Fruit fly (Drosophila melanogaster) whole organism, embryonic: ENCODE results near the gene CG11858.

Experiments
- ATbp ChIP-seq: fragments of 200-800 bp; sonication (Bioruptor generic); optimal IDR thresholded peaks from 2 replicates; lab custom pipeline; 2017; ENCODE audit warnings: missing biosample characterization, mild to moderate bottlenecking, missing genetic modification characterization, missing genetic modification reagents
- CG10565 ChIP-seq: fragments of 200-800 bp; sonication (Bioruptor generic); optimal IDR thresholded peaks from 3 replicates; lab custom pipeline; 2016; ENCODE audit warnings: missing biosample characterization, mild to moderate bottlenecking, missing genetic modification characterization
- CG12219 ChIP-seq: fragments of 200-800 bp; sonication (Bioruptor generic); optimal IDR thresholded peaks from 3 replicates; lab custom pipeline; 2018; ENCODE audit warnings: missing biosample characterization, mild to moderate bottlenecking, missing genetic modification characterization
- CG12391 ChIP-seq: fragments of 200-800 bp; sonication (Bioruptor generic); optimal IDR thresholded peaks from 3 replicates; lab custom pipeline; 2018; ENCODE audit warnings: missing biosample characterization, mild to moderate bottlenecking, missing genetic modification characterization, moderate library complexity
- CG15269 ChIP-seq: fragments of 200-800 bp; sonication (Bioruptor generic); optimal IDR thresholded peaks from 2 replicates; lab custom pipeline; 2018; ENCODE audit warnings: missing biosample characterization, mild to moderate bottlenecking, missing genetic modification characterization, moderate library complexity
- CG15479 ChIP-seq: fragments of 200-800 bp; sonication (Bioruptor generic); optimal IDR thresholded peaks from 3 replicates; lab custom pipeline; 2019; ENCODE audit warnings: missing biosample characterization, mild to moderate bottlenecking, missing genetic modification characterization, moderate library complexity
- CG1603 ChIP-seq: fragments of 200-800 bp; sonication (Bioruptor generic); optimal IDR thresholded peaks from 2 replicates; lab custom pipeline; 2019; ENCODE audit warnings: missing biosample characterization, mild to moderate bottlenecking, missing genetic modification characterization, moderate library complexity
- CG1792 ChIP-seq: fragments of 200-800 bp; sonication (Bioruptor generic); optimal IDR thresholded peaks from 2 replicates; lab custom pipeline; 2016; ENCODE audit warnings: missing biosample characterization, missing genetic modification characterization
- CG2120 ChIP-seq: fragments of 200-800 bp; sonication (Bioruptor generic); optimal IDR thresholded peaks from 3 replicates; lab custom pipeline; 2016; ENCODE audit warnings: missing biosample characterization, missing genetic modification characterization
- CG2199 ChIP-seq: fragments of 200-800 bp; sonication (Bioruptor generic); IDR thresholded peaks from 3 replicates; pipeline ENCODE4 v1.3.6; 2022; ENCODE audit warnings: missing biosample characterization, missing genetic modification characterization
- CG31224 ChIP-seq: fragments of 200-800 bp; sonication (Bioruptor generic); IDR thresholded peaks from 2 replicates; pipeline ENCODE4 v1.3.6; 2022; ENCODE audit warnings: missing biosample characterization, missing genetic modification characterization
- CG34224 ChIP-seq: fragments of 200-800 bp; sonication (Bioruptor generic); IDR thresholded peaks from 3 replicates; pipeline ENCODE4 v1.3.6; 2022; ENCODE audit warnings: missing biosample characterization, missing genetic modification characterization; ENCODE audit not compliant: partially characterized antibody
- CG34422 ChIP-seq: fragments of 200-800 bp; sonication (Bioruptor generic); IDR thresholded peaks from 3 replicates; pipeline ENCODE4 v1.3.6; 2022; ENCODE audit warnings: missing biosample characterization, missing genetic modification characterization
- CG3838 ChIP-seq: fragments of 200-800 bp; sonication (Bioruptor generic); optimal IDR thresholded peaks from 3 replicates; lab custom pipeline; 2016; ENCODE audit warnings: missing biosample characterization, missing genetic modification characterization
- CG6272 ChIP-seq: fragments of 200-800 bp; sonication (Bioruptor generic); IDR thresholded peaks from 2 replicates; pipeline ENCODE4 v1.3.6; 2022; ENCODE audit warnings: missing biosample characterization, missing genetic modification characterization
- CG9817 ChIP-seq: fragments of 200-800 bp; sonication (Bioruptor generic); optimal IDR thresholded peaks from 2 replicates; lab custom pipeline; 2018; ENCODE audit warnings: missing biosample characterization, mild to moderate bottlenecking, missing genetic modification characterization, moderate library complexity
- CG9876 ChIP-seq: fragments of 200-800 bp; sonication (Bioruptor generic); optimal IDR thresholded peaks from 2 replicates; lab custom pipeline; 2016; ENCODE audit warnings: missing biosample characterization, missing genetic modification characterization
- CkIIα-i1 ChIP-seq: fragments of 200-800 bp; sonication (Bioruptor generic); IDR thresholded peaks from 2 replicates; pipeline ENCODE4 v1.3.6; 2022; ENCODE audit warnings: missing biosample characterization, missing genetic modification characterization
- Dref ChIP-seq: fragments of 200-800 bp; sonication (Bioruptor generic); IDR thresholded peaks from 2 replicates; pipeline ENCODE4 v1.3.6; 2022; ENCODE audit warnings: missing biosample characterization, missing genetic modification characterization
- Elba2 ChIP-seq: fragments of 200-800 bp; sonication (Bioruptor generic); optimal IDR thresholded peaks from 3 replicates; lab custom pipeline; 2016; ENCODE audit warnings: missing biosample characterization, missing genetic modification characterization
- Ets97D ChIP-seq: fragments of 200-800 bp; sonication (Bioruptor generic); optimal IDR thresholded peaks from 3 replicates; lab custom pipeline; 2016; ENCODE audit warnings: missing biosample characterization, missing genetic modification characterization
- HmgD ChIP-seq: fragments of 200-800 bp; sonication (Bioruptor generic); optimal IDR thresholded peaks from 3 replicates; lab custom pipeline; 2016; ENCODE audit warnings: missing biosample characterization, missing genetic modification characterization
- Hr3 ChIP-seq: fragments of 200-800 bp; sonication (Bioruptor generic); optimal IDR thresholded peaks from 3 replicates; lab custom pipeline; 2016; ENCODE audit warnings: missing biosample characterization, missing genetic modification characterization
- Med ChIP-seq: fragments of 200-800 bp; sonication (Bioruptor generic); peaks from one replicate; lab custom pipeline; 2016; ENCODE audit warnings: missing biosample characterization, missing genetic modification characterization, mild to moderate bottlenecking, inconsistent platforms, moderate library complexity
- NFAT ChIP-seq: fragments of 200-800 bp; sonication (Bioruptor generic); IDR thresholded peaks from 2 replicates; pipeline ENCODE4 v1.3.6; 2022; ENCODE audit warnings: missing biosample characterization, missing genetic modification characterization
- Oaz ChIP-seq: fragments of 200-800 bp; sonication (Bioruptor generic); IDR thresholded peaks from 2 replicates; pipeline ENCODE4 v1.3.6; 2022; ENCODE audit warnings: missing biosample characterization, missing genetic modification characterization
- Scr ChIP-seq: fragments of 200-800 bp; sonication (Bioruptor generic); IDR thresholded peaks from 2 replicates; pipeline ENCODE4 v1.3.6; 2022; ENCODE audit warnings: missing biosample characterization, missing genetic modification characterization; ENCODE audit not compliant: partially characterized antibody
- Sox102F ChIP-seq: fragments of 200-800 bp; sonication (Bioruptor generic); optimal IDR thresholded peaks from 2 replicates; lab custom pipeline; 2018; ENCODE audit warnings: missing biosample characterization, mild to moderate bottlenecking, missing genetic modification characterization, moderate library complexity
- Usf ChIP-seq: fragments of 200-800 bp; sonication (Bioruptor generic); optimal IDR thresholded peaks from 2 replicates; lab custom pipeline; 2017; ENCODE audit warnings: missing genotype, missing biosample characterization, missing genetic modification characterization
- ase ChIP-seq: fragments of 200-800 bp; sonication (Bioruptor generic); IDR thresholded peaks from 3 replicates; pipeline ENCODE4 v1.3.6; 2022; ENCODE audit warnings: missing biosample characterization, missing genetic modification characterization
- bab2 ChIP-seq: fragments of 200-800 bp; sonication (Bioruptor generic); optimal IDR thresholded peaks from 2 replicates; lab custom pipeline; 2016; ENCODE audit warnings: missing biosample characterization, missing genetic modification characterization
- chinmo ChIP-seq: fragments of 200-800 bp; sonication (Bioruptor generic); IDR thresholded peaks from 4 replicates; pipeline ENCODE4 v1.3.6; 2022; ENCODE audit warnings: missing biosample characterization, missing genetic modification characterization; ENCODE audit not compliant: partially characterized antibody
- exex ChIP-seq: fragments of 200-800 bp; sonication (Bioruptor generic); optimal IDR thresholded peaks from 4 replicates; lab custom pipeline; 2018; ENCODE audit warnings: missing biosample characterization, mild to moderate bottlenecking, missing genetic modification characterization, moderate library complexity
- fd3F ChIP-seq: fragments of 200-800 bp; sonication (Bioruptor generic); optimal IDR thresholded peaks from 2 replicates; lab custom pipeline; 2018; ENCODE audit warnings: missing biosample characterization, mild to moderate bottlenecking, missing genetic modification characterization, moderate library complexity
- gem ChIP-seq: fragments of 200-800 bp; sonication (Bioruptor generic); optimal IDR thresholded peaks from 2 replicates; lab custom pipeline; 2019; ENCODE audit warnings: missing biosample characterization, mild to moderate bottlenecking, missing genetic modification characterization, moderate library complexity
- gfzf ChIP-seq: fragments of 200-800 bp; sonication (Bioruptor generic); optimal IDR thresholded peaks from 2 replicates; lab custom pipeline; 2016; ENCODE audit warnings: missing biosample characterization, mild to moderate bottlenecking, missing genetic modification characterization, moderate library complexity
- inv ChIP-seq: fragments of 200-800 bp; sonication (Bioruptor generic); IDR thresholded peaks from 2 replicates; pipeline ENCODE4 v1.3.6; 2022; ENCODE audit warnings: missing biosample characterization, missing genetic modification characterization; ENCODE audit not compliant: partially characterized antibody
- lilli ChIP-seq: fragments of 200-800 bp; sonication (Bioruptor generic); optimal IDR thresholded peaks from 3 replicates; lab custom pipeline; 2016; ENCODE audit warnings: missing biosample characterization, missing genetic modification characterization
- lov ChIP-seq, 2 experiments: fragments of 200-800 bp in 1 of 2; fragments of >200 bp in 1 of 2; sonication (Bioruptor generic) in 1 of 2; IDR thresholded peaks in 1 of 2; optimal IDR thresholded peaks in 1 of 2; 2 replicates in 1 of 2; 3 replicates in 1 of 2; pipeline versions ENCODE4 v1.3.6 to Lab custom; 2017 to 2022; ENCODE audit warnings: missing biosample characterization in 1 of 2, missing genetic modification characterization in 1 of 2
- mirr ChIP-seq: fragments of 200-800 bp; sonication (Bioruptor generic); optimal IDR thresholded peaks from 3 replicates; lab custom pipeline; 2018; ENCODE audit warnings: missing biosample characterization, mild to moderate bottlenecking, missing genetic modification characterization
- mld ChIP-seq: fragments of 200-800 bp; sonication (Bioruptor generic); IDR thresholded peaks from 3 replicates; pipeline ENCODE4 v1.3.6; 2022; ENCODE audit warnings: missing biosample characterization, missing genetic modification characterization; ENCODE audit not compliant: partially characterized antibody
- odd ChIP-seq: fragments of 200-800 bp; sonication (Bioruptor generic); optimal IDR thresholded peaks from 2 replicates; lab custom pipeline; 2017; ENCODE audit warnings: missing biosample characterization, mild to moderate bottlenecking, missing genetic modification characterization
- p53 ChIP-seq: fragments of 200-800 bp; sonication (Bioruptor generic); optimal IDR thresholded peaks from 2 replicates; lab custom pipeline; 2016; ENCODE audit warnings: missing biosample characterization, missing genetic modification characterization
- pros ChIP-seq: fragments of 200-800 bp; sonication (Bioruptor generic); optimal IDR thresholded peaks from 3 replicates; lab custom pipeline; 2019; ENCODE audit warnings: missing biosample characterization, mild to moderate bottlenecking, missing genetic modification characterization, moderate library complexity
- ro ChIP-seq: fragments of 200-800 bp; sonication (Bioruptor generic); IDR thresholded peaks from 2 replicates; pipeline ENCODE4 v1.3.6; 2022; ENCODE audit warnings: missing biosample characterization, missing genetic modification characterization
- sens-2 ChIP-seq: fragments of 200-800 bp; sonication (Bioruptor generic); IDR thresholded peaks from 2 replicates; pipeline ENCODE4 v1.3.6; 2022; ENCODE audit warnings: missing biosample characterization, missing genetic modification characterization
- slbo ChIP-seq: fragments of 200-800 bp; sonication (Bioruptor generic); IDR thresholded peaks from 2 replicates; pipeline ENCODE4 v1.3.6; 2022; ENCODE audit warnings: missing biosample characterization, missing genetic modification characterization
- sug ChIP-seq: fragments of 200-800 bp; optimal IDR thresholded peaks from 2 replicates; lab custom pipeline; 2019; ENCODE audit warnings: missing biosample characterization, mild to moderate bottlenecking, missing genetic modification characterization, moderate library complexity
- zfh1 ChIP-seq: fragments of 200-800 bp; sonication (Bioruptor generic); IDR thresholded peaks from 3 replicates; pipeline ENCODE4 v1.3.6; 2022; ENCODE audit warnings: missing biosample characterization, missing genetic modification characterization

The CG11858 gene

DNA sequence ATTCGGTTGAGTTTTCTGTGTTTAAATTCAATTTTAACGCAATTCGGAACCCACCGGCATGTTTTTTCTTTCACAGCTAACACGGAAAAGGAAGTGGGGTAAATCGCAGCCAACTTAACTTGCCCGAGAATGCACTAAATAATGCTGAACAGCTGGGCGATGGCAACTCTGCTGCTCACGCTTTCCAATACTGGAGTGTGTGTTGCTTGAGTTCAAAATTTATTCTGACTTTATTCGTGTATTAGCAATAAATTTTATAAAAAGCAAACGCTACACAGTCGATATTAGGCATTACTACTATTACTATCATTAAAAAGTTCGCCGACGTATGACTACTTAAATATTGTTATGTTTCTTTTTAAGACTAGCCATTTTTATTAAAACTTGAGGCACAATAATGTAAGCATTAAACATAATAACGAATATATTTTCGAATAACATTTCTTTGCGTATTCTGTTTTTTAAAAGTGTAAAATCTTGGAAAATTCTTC lies 15.1 kb upstream of the CG11858 start, which contains the start of the genes RpS27 and Nup37 (continued):
- TF ChIP-seq Elba2 (GFP tag; lab: Kevin White, UChicago) (peak; percentile 72), Hr3 (GFP tag; lab: Kevin White, UChicago) (peak; percentile 96), CG15269 (tag; lab: Kevin White, UChicago) (peak; percentile 94), ATbp (GFP tag; lab: Kevin White, UChicago) (peak; percentile 97), CG2199 (GFP tag; lab: Robert Waterston, UW) (peak; percentile 96), sug (tag; lab: Kevin White, UChicago) (peak; percentile 97), Dref (GFP tag; lab: Robert Waterston, UW) (peak; percentile 59), odd (peak; percentile 99), CG9817 (peak; percentile 99), CG1603 (tag; lab: Kevin White, UChicago) (peak; percentile 98), gfzf (GFP tag; lab: Kevin White, UChicago) (peak; percentile 96), CG34422 (GFP tag; lab: Robert Waterston, UW) (peak; percentile 97), chinmo (GFP tag; lab: Robert Waterston, UW) (no peak), Sox102F (GFP tag; lab: Kevin White, UChicago) (peak; percentile 90), slbo (GFP tag; lab: Robert Waterston, UW) (peak; percentile 98), CG31224 (GFP tag; lab: Robert Waterston, UW) (peak; percentile 93), Oaz (GFP tag; lab: Robert Waterston, UW) (peak; percentile 92), Ets97D (GFP tag; lab: Kevin White, UChicago) (peak; percentile 100), p53 (GFP tag; lab: Kevin White, UChicago) (peak; percentile 98), CG6272 (GFP tag; lab: Robert Waterston, UW) (peak; percentile 91), CG1792 (GFP tag; lab: Kevin White, UChicago) (peak; percentile 98), CG12219 (GFP tag; lab: Kevin White, UChicago) (peak; percentile 95), CG2120 (peak; percentile 95), sens-2 (peak; percentile 97), bab2 (GFP tag; lab: Kevin White, UChicago) (peak; percentile 97), CG34224 (GFP tag; lab: Robert Waterston, UW) (no peak), exex (peak; percentile 88), pros (GFP tag; lab: Kevin White, UChicago) (peak; percentile 73), ro (GFP tag; lab: Robert Waterston, UW) (peak; percentile 94), CkIIα-i1 (GFP tag; lab: Robert Waterston, UW) (peak; percentile 87; the same call in 1 of the 2 replicates), CG9876 (peak; percentile 99), CG12391 (tag; lab: Kevin White, UChicago) (peak; percentile 97), zfh1 (GFP tag; lab: Robert Waterston, UW) (peak; percentile 98), NFAT (GFP tag; lab: Robert Waterston, UW) (peak; percentile 99), lilli (GFP tag; lab: Kevin White, UChicago) (peak; percentile 96), fd3F (GFP tag; lab: Kevin White, UChicago) (peak; percentile 97), ase (GFP tag; lab: Robert Waterston, UW) (peak; percentile 98), Usf (GFP tag; lab: Kevin White, UChicago) (peak; percentile 97), Scr (GFP tag; lab: Robert Waterston, UW) (peak; percentile 41; the same call in 1 of the 2 replicates), mld (GFP tag; lab: Robert Waterston, UW) (no peak), CG3838 (GFP tag; lab: Kevin White, UChicago) (peak; percentile 98), gem (tag; lab: Kevin White, UChicago) (peak; percentile 91), lov (optimal IDR thresholded peaks at IDR 0.05; lab: Kevin White, UChicago) (no peak), lov (GFP tag; IDR thresholded peaks at IDR 0.05; lab: Robert Waterston, UW) (peak; percentile 99), HmgD (GFP tag; lab: Kevin White, UChicago) (peak; percentile 99), inv (GFP tag; lab: Robert Waterston, UW) (no peak), CG15479 (GFP tag; lab: Kevin White, UChicago) (peak; percentile 75), Med (GFP tag; lab: Kevin White, UChicago) (peak; percentile 100), CG10565 (GFP tag; lab: Kevin White, UChicago) (peak; percentile 91), mirr (GFP tag; lab: Kevin White, UChicago) (peak; percentile 100)
